Worm (Caenorhabditis elegans) whole organism, L1 larva: ENCODE results near the gene cutl-1.

ENCODE experiments used
- ceh-82 ChIP-seq, 3 experiments: fragments of 150-350 bp in 1 of 3; sonication (generic microtip) in 2 of 3; optimal IDR thresholded peaks; 2 replicates each; lab custom pipeline; 2014 to 2017; ENCODE audit warnings: missing biosample characterization in 3 of 3, missing genetic modification characterization in 3 of 3
- efl-1 ChIP-seq, 4 experiments: fragments of 150-350 bp; optimal IDR thresholded peaks in 3 of 4; peaks in 1 of 4; 1 replicate in 1 of 4; 2 replicates in 3 of 4; lab custom pipeline; 2014; ENCODE audit warnings: missing biosample characterization in 2 of 4, missing genetic modification characterization in 2 of 4, missing genetic modification reagents in 2 of 4
- efl-3 ChIP-seq: fragments of 200-800 bp; sonication (Bioruptor generic); optimal IDR thresholded peaks from 2 replicates; lab custom pipeline; 2018; ENCODE audit warnings: mild to moderate bottlenecking, missing genetic modification characterization, missing compliant biosample characterization
- egl-13 ChIP-seq: sonication (generic microtip); optimal IDR thresholded peaks from 2 replicates; lab custom pipeline; 2016; ENCODE audit warnings: missing genotype, missing genetic modification reagents, missing genetic modification characterization, missing compliant biosample characterization
- egl-27 ChIP-seq, 2 experiments: fragments of 150-350 bp in 1 of 2; sonication (generic microtip); optimal IDR thresholded peaks; 3 replicates each; lab custom pipeline; 2017 to 2018; ENCODE audit warnings: missing biosample characterization in 2 of 2, missing genetic modification characterization in 2 of 2, missing genetic modification reagents in 2 of 2
- fkh-10 ChIP-seq: sonication (generic microtip); optimal IDR thresholded peaks from 2 replicates; lab custom pipeline; 2017; ENCODE audit warnings: missing biosample characterization, missing genetic modification reagents, missing genetic modification characterization
- lin-39 ChIP-seq: fragments of 150-350 bp; optimal IDR thresholded peaks from 2 replicates; lab custom pipeline; 2014; ENCODE audit warnings: missing biosample characterization, missing genetic modification reagents, missing genetic modification characterization
- lsy-2 ChIP-seq, 2 experiments: fragments of 150-350 bp; optimal IDR thresholded peaks; 2 replicates each; lab custom pipeline; 2014; ENCODE audit warnings: missing biosample characterization in 2 of 2, missing genetic modification characterization in 2 of 2
- pag-3 ChIP-seq: sonication (generic microtip); optimal IDR thresholded peaks from 2 replicates; lab custom pipeline; 2017; ENCODE audit warnings: missing genetic modification characterization, mild to moderate bottlenecking, missing compliant biosample characterization, antibody characterized with exemption, borderline replicate concordance; ENCODE audit not compliant: insufficient read depth
- swsn-7 ChIP-seq: sonication (generic microtip); optimal IDR thresholded peaks from 2 replicates; lab custom pipeline; 2016; ENCODE audit warnings: missing genetic modification characterization, missing compliant biosample characterization
- unc-62 ChIP-seq: fragments of 150-350 bp; optimal IDR thresholded peaks from 2 replicates; lab custom pipeline; 2014; ENCODE audit warnings: missing biosample characterization, missing genetic modification reagents, missing genetic modification characterization
- ztf-11 ChIP-seq, 2 experiments: sonication (generic microtip); optimal IDR thresholded peaks; 2 replicates each; lab custom pipeline; 2016 to 2017; ENCODE audit warnings: missing genetic modification characterization in 2 of 2, missing biosample characterization in 1 of 2, missing compliant biosample characterization in 1 of 2
- ztf-4 ChIP-seq: fragments of 150-350 bp; optimal IDR thresholded peaks from 2 replicates; lab custom pipeline; 2014; ENCODE audit warnings: missing biosample characterization, missing genetic modification characterization

ce11 chrV:13364227-13364626, 41.7 kb downstream of the cutl-1 start:
- TF ChIP-seq efl-1 (optimal IDR thresholded peaks at IDR 0.05; lab: Kevin White, UChicago): no peak
- no peak for TF ChIP-seq efl-1 (GFP tag; optimal IDR thresholded peaks at IDR 0.05 in 1 of 2; lab: Kevin White, UChicago)
- no peak for TF ChIP-seq ztf-4
- no peak for TF ChIP-seq egl-27 (tag; optimal IDR thresholded peaks at IDR 0.05; lab: Kevin White, UChicago)
- TF ChIP-seq lsy-2 (tag; optimal IDR thresholded peaks at IDR 0.05; lab: Kevin White, UChicago): no peak
- no peak for TF ChIP-seq egl-13 (tag; lab: Kevin White, UChicago)
- TF ChIP-seq unc-62: no peak
- TF ChIP-seq ceh-82 (tag; optimal IDR thresholded peaks at IDR 0.05; lab: Kevin White, UChicago): no peak
- no peak for TF ChIP-seq efl-3 (GFP tag; lab: Kevin White, UChicago)
- TF ChIP-seq swsn-7 (tag; lab: Kevin White, UChicago): no peak
- TF ChIP-seq fkh-10 (GFP tag; lab: Kevin White, UChicago): no peak
- no peak for TF ChIP-seq lin-39 (tag; lab: Kevin White, UChicago)
- TF ChIP-seq pag-3 (tag; lab: Kevin White, UChicago): no peak
- no peak for TF ChIP-seq ztf-11 (tag; optimal IDR thresholded peaks at IDR 0.05; lab: Kevin White, UChicago)
